Worm (Caenorhabditis elegans): Measurements from ENCODE around the gene VF13D12L.3.

- TF ChIP-seq egl-27 (tag; optimal IDR thresholded peaks at IDR 0.05) = no peak
- no peak for TF ChIP-seq unc-62 (GFP tag; optimal IDR thresholded peaks at IDR 0.05)
- no peak for TF ChIP-seq nhr-25 (tag; optimal IDR thresholded peaks at IDR 0.05)
Measured at ce11 chrII:11727438-11727837, 21.6 kb downstream of the VF13D12L.3 start.

All from whole organism, L3 larva.